Fruit fly (Drosophila melanogaster): ENCODE results near the gene CG12171.

- TF ChIP-seq CG6163 (GFP tag; IDR thresholded peaks at IDR 0.05) (no peak), CG11762 (GFP tag; optimal IDR thresholded peaks at IDR 0.05; ENCODE audit: insufficient read depth) (no peak), Smox (GFP tag; optimal IDR thresholded peaks at IDR 0.05) (no peak), fd59A (GFP tag; optimal IDR thresholded peaks at IDR 0.05) (no peak), Sox14 (GFP tag; optimal IDR thresholded peaks at IDR 0.05) (no peak), Blimp-1 (GFP tag; optimal IDR thresholded peaks at IDR 0.05) (no peak)
Measured at dm6 chr3R:5633437-5633836, at the start of gene CG12171.

Measured in whole organism, prepupa.